Worm (Caenorhabditis elegans): Measurements from ENCODE around the gene rpn-6.1.

- TF ChIP-seq lin-1 (GFP tag; IDR thresholded peaks at IDR 0.05) (no peak), F49E8.2 (tag; optimal IDR thresholded peaks at IDR 0.05; ENCODE audit: borderline replicate concordance) (no peak), fkh-10 (GFP tag; optimal IDR thresholded peaks at IDR 0.05) (no peak), nhr-76 (tag; optimal IDR thresholded peaks at IDR 0.05) (no peak), ama-1 (optimal IDR thresholded peaks at IDR 0.05) (no peak), mdl-1 (tag; optimal IDR thresholded peaks at IDR 0.05) (no peak), gei-8 (GFP tag; optimal IDR thresholded peaks at IDR 0.05) (no peak), egl-27 (tag; optimal IDR thresholded peaks at IDR 0.05) (no peak), lir-3 (tag; optimal IDR thresholded peaks at IDR 0.05) (no peak), snpc-4 (tag; optimal IDR thresholded peaks at IDR 0.05) (no peak), mdt-29 (GFP tag; IDR thresholded peaks at IDR 0.05) (no peak), R02D3.7 (tag; optimal IDR thresholded peaks at IDR 0.05) (no peak), hmg-1.1 (GFP tag; IDR thresholded peaks at IDR 0.05) (no peak), hlh-30 (tag; optimal IDR thresholded peaks at IDR 0.05; ENCODE audit: insufficient read depth) (no peak)
Measured at ce11 chrIII:6993179-6993578, 31.4 kb upstream of the rpn-6.1 start.

Measured in whole organism, L4 larva.